Worm (Caenorhabditis elegans) whole organism, L3 larva: ENCODE data around the gene siah-1.

Experiments used
- R02D3.7 ChIP-seq: fragments of 150-350 bp; optimal IDR thresholded peaks from 2 replicates; lab custom pipeline; 2014; ENCODE audit warnings: missing biosample characterization, missing genetic modification characterization
- ZK546.5 ChIP-seq: sonication (generic microtip); optimal IDR thresholded peaks from 2 replicates; lab custom pipeline; 2017; ENCODE audit warnings: missing biosample characterization, missing genetic modification characterization
- aly-2 ChIP-seq: fragments of 150-350 bp; optimal IDR thresholded peaks from 2 replicates; lab custom pipeline; 2014; ENCODE audit warnings: missing biosample characterization, missing genetic modification characterization
- ama-1 ChIP-seq: fragments of 150-350 bp; optimal IDR thresholded peaks from 2 replicates; lab custom pipeline; 2018
- ceh-16 ChIP-seq: sonication (generic microtip); optimal IDR thresholded peaks from 2 replicates; lab custom pipeline; 2017; ENCODE audit warnings: missing biosample characterization, missing genetic modification characterization
- ceh-28 ChIP-seq: fragments of 150-350 bp; optimal IDR thresholded peaks from 2 replicates; lab custom pipeline; 2014; ENCODE audit warnings: missing biosample characterization, missing genetic modification reagents, missing genetic modification characterization
- ceh-82 ChIP-seq: fragments of 150-350 bp; optimal IDR thresholded peaks from 2 replicates; lab custom pipeline; 2014; ENCODE audit warnings: missing biosample characterization, missing genetic modification characterization
- ceh-9 ChIP-seq: sonication (generic microtip); optimal IDR thresholded peaks from 2 replicates; lab custom pipeline; 2018; ENCODE audit warnings: missing biosample characterization, missing genetic modification characterization
- egl-27 ChIP-seq: sonication (generic microtip); optimal IDR thresholded peaks from 4 replicates; lab custom pipeline; 2017; ENCODE audit warnings: missing biosample characterization, missing genetic modification reagents, missing genetic modification characterization
- egl-5 ChIP-seq: fragments of 150-350 bp; optimal IDR thresholded peaks from 2 replicates; lab custom pipeline; 2017; ENCODE audit warnings: missing biosample characterization, missing genetic modification reagents, missing genetic modification characterization, inconsistent platforms
- elt-2 ChIP-seq: sonication (generic microtip); optimal IDR thresholded peaks from 2 replicates; lab custom pipeline; 2016; ENCODE audit warnings: missing genetic modification reagents, mild to moderate bottlenecking, missing genetic modification characterization, missing compliant biosample characterization
- elt-3 ChIP-seq, 3 experiments: fragments of 150-350 bp in 1 of 3; sonication (generic microtip) in 2 of 3; optimal IDR thresholded peaks; 2 replicates in 2 of 3; 4 replicates in 1 of 3; lab custom pipeline; 2014 to 2017; ENCODE audit warnings: missing biosample characterization in 3 of 3, missing genetic modification characterization in 3 of 3
- eor-1 ChIP-seq, 2 experiments: fragments of 150-350 bp; optimal IDR thresholded peaks; 2 replicates each; lab custom pipeline; 2014 to 2018; ENCODE audit warnings: missing biosample characterization in 2 of 2, missing genetic modification characterization in 2 of 2
- fkh-10 ChIP-seq: sonication (generic microtip); optimal IDR thresholded peaks from 2 replicates; lab custom pipeline; 2017; ENCODE audit warnings: missing biosample characterization, missing genetic modification reagents, missing genetic modification characterization
- fkh-2 ChIP-seq: fragments of 150-350 bp; optimal IDR thresholded peaks from 2 replicates; lab custom pipeline; 2014; ENCODE audit warnings: missing biosample characterization, missing genetic modification reagents, missing genetic modification characterization
- hmg-11 ChIP-seq: sonication (generic microtip); optimal IDR thresholded peaks from 2 replicates; lab custom pipeline; 2016; ENCODE audit warnings: missing genetic modification characterization, missing compliant biosample characterization
- jun-1 ChIP-seq: fragments of 150-350 bp; optimal IDR thresholded peaks from 2 replicates; lab custom pipeline; 2014; ENCODE audit warnings: missing biosample characterization, missing genetic modification reagents, missing genetic modification characterization
- lin-15B ChIP-seq: fragments of 150-350 bp; optimal IDR thresholded peaks from 2 replicates; lab custom pipeline; 2014; ENCODE audit warnings: missing biosample characterization, missing genetic modification characterization
- lin-39 ChIP-seq: fragments of 150-350 bp; optimal IDR thresholded peaks from 2 replicates; lab custom pipeline; 2018; ENCODE audit warnings: missing biosample characterization, missing genetic modification reagents, missing genetic modification characterization
- lsy-12 ChIP-seq: sonication (generic microtip); optimal IDR thresholded peaks from 2 replicates; lab custom pipeline; 2016; ENCODE audit warnings: mild to moderate bottlenecking, missing genetic modification characterization, missing compliant biosample characterization
- mdl-1 ChIP-seq: fragments of 150-350 bp; optimal IDR thresholded peaks from 2 replicates; lab custom pipeline; 2014; ENCODE audit warnings: missing biosample characterization, missing genetic modification characterization
- mml-1 ChIP-seq: fragments of 150-350 bp; sonication (generic microtip); optimal IDR thresholded peaks from 3 replicates; lab custom pipeline; 2014; ENCODE audit warnings: missing biosample characterization, missing genetic modification characterization
- nfya-1 ChIP-seq: sonication (generic microtip); optimal IDR thresholded peaks from 2 replicates; lab custom pipeline; 2017; ENCODE audit warnings: missing genetic modification characterization, mild to moderate bottlenecking, missing compliant biosample characterization, antibody characterized with exemption, moderate library complexity; ENCODE audit not compliant: insufficient read depth
- nhr-11 ChIP-seq: fragments of 150-350 bp; optimal IDR thresholded peaks from 2 replicates; lab custom pipeline; 2014; ENCODE audit warnings: missing biosample characterization, missing genetic modification characterization
- nhr-12 ChIP-seq: fragments of 150-350 bp; optimal IDR thresholded peaks from 2 replicates; lab custom pipeline; 2014; ENCODE audit warnings: missing biosample characterization, missing genetic modification characterization
- nhr-23 ChIP-seq: fragments of 150-350 bp; optimal IDR thresholded peaks from 2 replicates; lab custom pipeline; 2014; ENCODE audit warnings: missing biosample characterization, missing genetic modification reagents, missing genetic modification characterization
- nhr-237 ChIP-seq: fragments of 150-350 bp; optimal IDR thresholded peaks from 2 replicates; lab custom pipeline; 2014; ENCODE audit warnings: missing biosample characterization, missing genetic modification characterization
- nhr-28 ChIP-seq: fragments of 150-350 bp; optimal IDR thresholded peaks from 2 replicates; lab custom pipeline; 2014; ENCODE audit warnings: missing biosample characterization, missing genetic modification characterization
- nhr-43 ChIP-seq: sonication (generic microtip); optimal IDR thresholded peaks from 2 replicates; lab custom pipeline; 2016; ENCODE audit warnings: mild to moderate bottlenecking, missing genetic modification characterization, missing compliant biosample characterization; ENCODE audit not compliant: poor library complexity, severe bottlenecking
- nhr-67 ChIP-seq: fragments of 150-350 bp; optimal IDR thresholded peaks from 2 replicates; lab custom pipeline; 2014; ENCODE audit warnings: missing biosample characterization, missing genetic modification characterization
- nhr-76 ChIP-seq: fragments of 150-350 bp; sonication (generic microtip); optimal IDR thresholded peaks from 5 replicates; lab custom pipeline; 2014; ENCODE audit warnings: missing biosample characterization, missing genetic modification characterization
- pha-4 ChIP-seq: fragments of 150-350 bp; optimal IDR thresholded peaks from 2 replicates; lab custom pipeline; 2014; ENCODE audit warnings: missing biosample characterization, missing genetic modification reagents, missing genetic modification characterization
- pqm-1 ChIP-seq: fragments of 150-350 bp; optimal IDR thresholded peaks from 2 replicates; lab custom pipeline; 2017; ENCODE audit warnings: missing biosample characterization, missing genetic modification characterization, inconsistent platforms
- sea-2 ChIP-seq: fragments of 150-350 bp; sonication (generic microtip); optimal IDR thresholded peaks from 4 replicates; lab custom pipeline; 2014; ENCODE audit warnings: missing biosample characterization, missing genetic modification reagents, missing genetic modification characterization
- skn-1 ChIP-seq: fragments of 150-350 bp; optimal IDR thresholded peaks from 2 replicates; lab custom pipeline; 2014; ENCODE audit warnings: missing biosample characterization, missing genetic modification characterization
- snpc-4 ChIP-seq: fragments of 150-350 bp; optimal IDR thresholded peaks from 2 replicates; lab custom pipeline; 2014; ENCODE audit warnings: missing biosample characterization, missing genetic modification characterization
- unc-39 ChIP-seq: sonication (generic microtip); optimal IDR thresholded peaks from 4 replicates; lab custom pipeline; 2017; ENCODE audit warnings: missing biosample characterization, missing genetic modification characterization
- unc-62 ChIP-seq: fragments of 150-350 bp; sonication (generic microtip); optimal IDR thresholded peaks from 4 replicates; lab custom pipeline; 2014; ENCODE audit warnings: missing biosample characterization, missing genetic modification reagents, missing genetic modification characterization
- zag-1 ChIP-seq: fragments of 150-350 bp; optimal IDR thresholded peaks from 2 replicates; lab custom pipeline; 2014; ENCODE audit warnings: missing biosample characterization, missing genetic modification characterization
- ztf-4 ChIP-seq: fragments of 150-350 bp; optimal IDR thresholded peaks from 2 replicates; lab custom pipeline; 2014; ENCODE audit warnings: missing biosample characterization, missing genetic modification characterization

The siah-1 gene

DNA sequence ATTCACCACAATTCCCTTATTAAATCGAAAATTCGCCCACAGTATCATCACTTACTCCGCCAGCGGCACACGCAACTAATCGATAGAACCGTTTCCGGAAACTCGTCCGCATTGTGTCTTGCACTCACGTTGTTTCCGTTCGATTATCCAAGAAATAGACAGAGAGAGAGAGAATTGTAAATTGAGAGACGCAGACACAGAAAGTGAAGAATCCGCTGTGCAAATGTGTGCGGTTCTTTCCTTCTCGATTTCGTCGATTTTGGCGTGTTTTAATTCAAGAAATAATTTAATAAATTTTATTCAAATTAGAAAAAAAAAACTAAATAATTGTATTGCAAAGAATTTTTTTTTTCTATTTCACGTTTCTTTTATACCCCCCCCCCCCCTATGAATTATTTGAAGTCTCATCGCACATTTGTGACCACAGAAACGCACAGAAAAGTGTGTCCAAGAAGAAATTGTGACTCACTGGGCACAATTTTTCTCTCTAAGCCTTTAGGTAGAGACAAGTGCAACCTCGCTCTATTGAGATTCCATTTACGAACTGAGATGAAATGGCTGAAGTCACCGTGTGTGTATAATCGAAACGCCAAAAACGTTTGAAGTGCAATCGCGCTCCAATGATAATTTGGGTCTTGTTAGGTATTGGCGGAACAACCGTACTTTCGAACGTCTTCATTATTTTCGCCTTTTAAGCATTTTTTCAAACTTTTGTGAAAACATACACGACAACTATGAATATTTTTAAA, 5.0 kb upstream of the siah-1 start, which contains the start of gene nape-2:
Gene nape-2, minus strand, starts transcription at position 271 of the 749 bp plus-strand sequence.
- TF ChIP-seq lin-39 (tag; lab: Kevin White, UChicago) (peak; percentile 33), pha-4 (tag; lab: Kevin White, UChicago) (peak; percentile 31), lin-15B (tag; lab: Kevin White, UChicago) (peak; percentile 23), nhr-23 (no peak)

ce11 chrIV:3740830-3741477, 2.9 kb upstream of the siah-1 start, which contains the start of gene nape-1:
Gene nape-1 (minus strand): TSS chrIV:3740880.
- TF ChIP-seq ceh-9 (tag; lab: Kevin White, UChicago) (no peak), ZK546.5 (no peak), unc-62 (no peak), lin-15B (tag; lab: Kevin White, UChicago) (peak; percentile 59), fkh-10 (GFP tag; lab: Kevin White, UChicago) (no peak), elt-3 (tag; optimal IDR thresholded peaks at IDR 0.05; lab: Kevin White, UChicago) (no peak), elt-2 (tag; lab: Kevin White, UChicago) (peak; percentile 35), pqm-1 (tag; lab: Kevin White, UChicago) (peak; percentile 31), mdl-1 (no peak), ceh-28 (tag; lab: Kevin White, UChicago) (no peak), nhr-43 (tag; lab: Kevin White, UChicago) (no peak), egl-5 (peak; percentile 41), lin-39 (tag; lab: Kevin White, UChicago) (peak; percentile 46), hmg-11 (tag; lab: Kevin White, UChicago) (peak; percentile 42), egl-27 (tag; lab: Kevin White, UChicago) (no peak), pha-4 (tag; lab: Kevin White, UChicago) (peak; percentile 99), nfya-1 (tag; lab: Kevin White, UChicago) (peak; percentile 54)

- TF ChIP-seq pqm-1 (tag; lab: Kevin White, UChicago): no peak
- no peak for TF ChIP-seq jun-1 (tag; lab: Kevin White, UChicago)
- TF ChIP-seq snpc-4 (tag; lab: Kevin White, UChicago): no peak
- no peak for TF ChIP-seq lin-39 (tag; lab: Kevin White, UChicago)
- TF ChIP-seq mdl-1: no peak
- TF ChIP-seq ceh-82 (tag; lab: Kevin White, UChicago): no peak
- no peak for TF ChIP-seq sea-2 (GFP tag; lab: Kevin White, UChicago)
Observed at ce11 chrIV:3741874-3742273, 2.0 kb upstream of the siah-1 start.

DNA sequence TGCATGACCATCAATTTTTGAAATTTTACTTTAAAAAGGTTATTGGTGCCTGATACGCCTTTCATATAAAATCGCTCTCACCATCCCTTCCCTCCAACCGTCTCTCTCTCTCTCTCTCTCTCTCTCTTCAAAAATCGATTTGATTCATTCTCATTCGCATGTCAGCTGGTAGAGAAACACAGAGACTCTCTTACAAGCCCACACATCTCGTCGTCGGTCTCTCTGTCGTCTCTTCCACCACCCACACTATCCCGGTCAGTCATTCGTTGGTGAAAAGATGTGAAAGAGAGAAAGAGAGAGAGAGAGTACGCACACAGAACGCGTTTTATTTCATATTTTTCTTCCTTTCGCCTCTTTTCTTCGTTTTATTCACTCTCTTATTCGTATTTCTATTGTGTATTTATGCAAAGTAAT, 1.4 kb upstream of the siah-1 start:
- peak; percentile 66 for TF ChIP-seq elt-2 (tag; lab: Kevin White, UChicago)
- TF ChIP-seq nhr-76 (tag; lab: Kevin White, UChicago): no peak
- no peak for TF ChIP-seq ceh-82 (tag; lab: Kevin White, UChicago)
- TF ChIP-seq egl-5: peak; percentile 86
- peak; percentile 80 for TF ChIP-seq skn-1 (tag; lab: Kevin White, UChicago)
- no peak for TF ChIP-seq sea-2 (GFP tag; lab: Kevin White, UChicago)
- TF ChIP-seq eor-1 (tag; optimal IDR thresholded peaks at IDR 0.05; lab: Kevin White, UChicago): no peak
- TF ChIP-seq ztf-4 (tag; lab: Kevin White, UChicago): no peak
- TF ChIP-seq mdl-1: peak; percentile 33
- peak; percentile 75 for TF ChIP-seq nhr-23
- TF ChIP-seq nhr-237 (tag; lab: Kevin White, UChicago): no peak
- no peak for TF ChIP-seq zag-1 (tag; lab: Kevin White, UChicago)
- peak; percentile 75 for TF ChIP-seq pha-4 (tag; lab: Kevin White, UChicago)
- TF ChIP-seq nhr-11: no peak
- no peak for TF ChIP-seq unc-39 (tag; lab: Kevin White, UChicago)
- TF ChIP-seq R02D3.7 (tag; lab: Kevin White, UChicago): peak; percentile 60
- TF ChIP-seq lsy-12 (tag; lab: Kevin White, UChicago): peak; percentile 48
- TF ChIP-seq elt-3 (tag; optimal IDR thresholded peaks at IDR 0.05; lab: Kevin White, UChicago): no peak
- TF ChIP-seq fkh-10 (GFP tag; lab: Kevin White, UChicago): no peak
- TF ChIP-seq egl-27 (tag; lab: Kevin White, UChicago): no peak
- TF ChIP-seq nhr-28 (tag; lab: Kevin White, UChicago): no peak
- peak; percentile 51 for TF ChIP-seq nhr-43 (tag; lab: Kevin White, UChicago)
- TF ChIP-seq ama-1: peak; percentile 31
- peak; percentile 72 for TF ChIP-seq pqm-1 (tag; lab: Kevin White, UChicago)
- peak; percentile 85 for TF ChIP-seq jun-1 (tag; lab: Kevin White, UChicago)
- TF ChIP-seq nfya-1 (tag; lab: Kevin White, UChicago): peak; percentile 93
- TF ChIP-seq ceh-16: no peak
- TF ChIP-seq aly-2 (tag; lab: Kevin White, UChicago): no peak
- TF ChIP-seq mml-1: no peak
- peak; percentile 95 for TF ChIP-seq ceh-28 (tag; lab: Kevin White, UChicago)
- TF ChIP-seq fkh-2 (tag; lab: Kevin White, UChicago): no peak
- TF ChIP-seq nhr-67 (tag; lab: Kevin White, UChicago): no peak
- TF ChIP-seq hmg-11 (tag; lab: Kevin White, UChicago): peak; percentile 90
- no peak for TF ChIP-seq ZK546.5
- no peak for TF ChIP-seq nhr-12 (tag; lab: Kevin White, UChicago)
- peak; percentile 36 for TF ChIP-seq snpc-4 (tag; lab: Kevin White, UChicago)
- TF ChIP-seq unc-62: no peak
- no peak for TF ChIP-seq ceh-9 (tag; lab: Kevin White, UChicago)
